Worm (Caenorhabditis elegans): ENCODE data around the gene ZK1251.3.

DNA sequence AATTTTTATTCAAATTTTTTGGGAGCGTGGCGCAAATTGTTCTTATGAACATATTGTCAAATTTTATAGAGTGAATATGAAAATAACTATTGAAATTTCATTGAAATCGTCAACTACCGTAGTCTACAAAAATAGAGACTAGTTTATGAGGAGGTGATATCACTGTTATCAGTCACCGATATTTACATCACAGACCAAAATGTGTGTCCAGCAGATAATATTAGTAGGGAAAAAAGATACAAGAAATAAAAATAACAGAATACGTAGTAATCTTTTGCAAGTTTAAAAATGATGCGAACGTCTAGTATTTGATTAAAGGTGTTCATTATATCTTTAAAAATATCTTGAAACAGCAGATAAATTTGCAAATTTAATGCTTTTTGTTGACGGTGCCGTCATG is 4.2 kb upstream of the ZK1251.3 start:
- no peak for TF ChIP-seq med-1 (GFP tag; optimal IDR thresholded peaks at IDR 0.05; ENCODE audit: insufficient read depth)
- no peak for TF ChIP-seq flt-1 (GFP tag; IDR thresholded peaks at IDR 0.05)
- no peak for TF ChIP-seq cog-1 (tag; optimal IDR thresholded peaks at IDR 0.05)
- no peak for TF ChIP-seq ztf-29 (GFP tag; IDR thresholded peaks at IDR 0.05)
- no peak for TF ChIP-seq T22C8.4 (GFP tag; IDR thresholded peaks at IDR 0.05)

Data from whole organism, midembryonic.